Worm (Caenorhabditis elegans) whole organism, L2 larva: ENCODE data around the gene K06H6.1.
A peak's percentile ranks its signal among the peaks of the same experiment; 100 is the strongest.

Experiments
- C34F6.9 ChIP-seq: fragments of 150-350 bp; optimal IDR thresholded peaks from 2 replicates; lab custom pipeline; 2014; ENCODE audit warnings: missing biosample characterization, missing genetic modification characterization
- F13H6.1 ChIP-seq: sonication (generic microtip); optimal IDR thresholded peaks from 2 replicates; lab custom pipeline; 2016; ENCODE audit warnings: missing genetic modification characterization, missing compliant biosample characterization
- R02D3.7 ChIP-seq: fragments of 150-350 bp; optimal IDR thresholded peaks from 2 replicates; lab custom pipeline; 2014; ENCODE audit warnings: missing biosample characterization, missing genetic modification characterization
- Y55F3AM.14 ChIP-seq: fragments of 200-800 bp; sonication (Bioruptor generic); optimal IDR thresholded peaks from 2 replicates; lab custom pipeline; 2018; ENCODE audit warnings: mild to moderate bottlenecking, missing genetic modification characterization, missing compliant biosample characterization
- ZK546.5 ChIP-seq: sonication (generic microtip); optimal IDR thresholded peaks from 2 replicates; lab custom pipeline; 2017; ENCODE audit warnings: missing biosample characterization, missing genetic modification characterization
- aly-2 ChIP-seq: fragments of 150-350 bp; optimal IDR thresholded peaks from 2 replicates; lab custom pipeline; 2014; ENCODE audit warnings: missing biosample characterization, missing genetic modification characterization
- ama-1 ChIP-seq: fragments of 150-350 bp; optimal IDR thresholded peaks from 2 replicates; lab custom pipeline; 2018; ENCODE audit warnings: inconsistent platforms
- blmp-1 ChIP-seq: sonication (generic microtip); optimal IDR thresholded peaks from 2 replicates; lab custom pipeline; 2017; ENCODE audit warnings: missing genetic modification characterization, mild to moderate bottlenecking, missing compliant biosample characterization, antibody characterized with exemption, moderate library complexity; ENCODE audit not compliant: insufficient read depth
- ceh-16 ChIP-seq: fragments of 150-350 bp; optimal IDR thresholded peaks from 2 replicates; lab custom pipeline; 2014; ENCODE audit warnings: missing biosample characterization, missing genetic modification characterization
- ceh-82 ChIP-seq: fragments of 150-350 bp; optimal IDR thresholded peaks from 2 replicates; lab custom pipeline; 2014; ENCODE audit warnings: missing biosample characterization, missing genetic modification characterization
- crh-2 ChIP-seq: sonication (generic microtip); optimal IDR thresholded peaks from 2 replicates; lab custom pipeline; 2017; ENCODE audit warnings: missing biosample characterization, missing genetic modification characterization
- dmd-4 ChIP-seq: sonication (generic microtip); optimal IDR thresholded peaks from 2 replicates; lab custom pipeline; 2017; ENCODE audit warnings: missing biosample characterization, missing genetic modification characterization
- egl-27 ChIP-seq: sonication (generic microtip); optimal IDR thresholded peaks from 3 replicates; lab custom pipeline; 2017; ENCODE audit warnings: missing biosample characterization, missing genetic modification reagents, missing genetic modification characterization
- elt-3 ChIP-seq: sonication (generic microtip); optimal IDR thresholded peaks from 2 replicates; lab custom pipeline; 2017; ENCODE audit warnings: missing biosample characterization, missing genetic modification characterization
- fos-1 ChIP-seq: fragments of 150-350 bp; optimal IDR thresholded peaks from 2 replicates; lab custom pipeline; 2014; ENCODE audit warnings: missing biosample characterization, missing genetic modification characterization
- gmeb-1 ChIP-seq: fragments of 150-350 bp; optimal IDR thresholded peaks from 2 replicates; lab custom pipeline; 2014; ENCODE audit warnings: missing biosample characterization, missing genetic modification characterization
- lin-11 ChIP-seq: fragments of 150-350 bp; sonication (generic microtip); optimal IDR thresholded peaks from 2 replicates; lab custom pipeline; 2014; ENCODE audit warnings: missing biosample characterization, missing genetic modification characterization, inconsistent platforms, mixed read lengths
- lin-13 ChIP-seq: fragments of 150-350 bp; optimal IDR thresholded peaks from 2 replicates; lab custom pipeline; 2014; ENCODE audit warnings: missing biosample characterization, missing genetic modification reagents, missing genetic modification characterization
- lin-39 ChIP-seq: fragments of 150-350 bp; optimal IDR thresholded peaks from 2 replicates; lab custom pipeline; 2014; ENCODE audit warnings: missing biosample characterization, missing genetic modification reagents, missing genetic modification characterization
- lsy-2 ChIP-seq, 2 experiments: fragments of 150-350 bp in 1 of 2; sonication (generic microtip) in 1 of 2; optimal IDR thresholded peaks; 2 replicates each; lab custom pipeline; 2014 to 2017; ENCODE audit warnings: missing biosample characterization in 2 of 2, missing genetic modification characterization in 2 of 2
- mab-5 ChIP-seq: fragments of 150-350 bp; optimal IDR thresholded peaks from 2 replicates; lab custom pipeline; 2014; ENCODE audit warnings: missing biosample characterization, missing genetic modification characterization
- mdl-1 ChIP-seq, 2 experiments: fragments of 150-350 bp in 1 of 2; sonication (generic microtip) in 1 of 2; optimal IDR thresholded peaks; 2 replicates each; lab custom pipeline; 2017; ENCODE audit warnings: missing biosample characterization in 2 of 2, missing genetic modification characterization in 2 of 2
- nhr-11 ChIP-seq: fragments of 150-350 bp; optimal IDR thresholded peaks from 2 replicates; lab custom pipeline; 2014; ENCODE audit warnings: missing biosample characterization, missing genetic modification characterization
- nhr-12 ChIP-seq: fragments of 150-350 bp; optimal IDR thresholded peaks from 2 replicates; lab custom pipeline; 2014; ENCODE audit warnings: missing biosample characterization, missing genetic modification characterization
- nhr-129 ChIP-seq: fragments of 150-350 bp; optimal IDR thresholded peaks from 2 replicates; lab custom pipeline; 2014; ENCODE audit warnings: missing biosample characterization, missing genetic modification characterization
- nhr-25 ChIP-seq: fragments of 150-350 bp; sonication (generic microtip); optimal IDR thresholded peaks from 3 replicates; lab custom pipeline; 2014; ENCODE audit warnings: missing biosample characterization, missing genetic modification characterization
- nhr-6 ChIP-seq: fragments of 150-350 bp; optimal IDR thresholded peaks from 2 replicates; lab custom pipeline; 2014; ENCODE audit warnings: missing biosample characterization, missing genetic modification characterization
- nhr-77 ChIP-seq: fragments of 150-350 bp; optimal IDR thresholded peaks from 2 replicates; lab custom pipeline; 2014; ENCODE audit warnings: missing biosample characterization, missing genetic modification characterization
- peb-1 ChIP-seq: fragments of 150-350 bp; optimal IDR thresholded peaks from 2 replicates; lab custom pipeline; 2014; ENCODE audit warnings: missing biosample characterization, missing genetic modification characterization
- sma-9 ChIP-seq, 2 experiments: fragments of 150-350 bp in 1 of 2; sonication (generic microtip) in 1 of 2; optimal IDR thresholded peaks; 2 replicates each; lab custom pipeline; 2014 to 2016; ENCODE audit warnings: missing genetic modification characterization in 2 of 2, mild to moderate bottlenecking in 1 of 2, missing biosample characterization in 1 of 2, missing compliant biosample characterization in 1 of 2, missing genetic modification reagents in 1 of 2, moderate library complexity in 1 of 2
- snpc-4 ChIP-seq: fragments of 150-350 bp; optimal IDR thresholded peaks from 2 replicates; lab custom pipeline; 2014; ENCODE audit warnings: missing biosample characterization, missing genetic modification characterization
- unc-55 ChIP-seq: fragments of 150-350 bp; sonication (generic microtip); optimal IDR thresholded peaks from 3 replicates; lab custom pipeline; 2014; ENCODE audit warnings: missing biosample characterization, missing genetic modification reagents, missing genetic modification characterization
- unc-62 ChIP-seq: fragments of 150-350 bp; optimal IDR thresholded peaks from 2 replicates; lab custom pipeline; 2014; ENCODE audit warnings: missing biosample characterization, missing genetic modification reagents, missing genetic modification characterization
- zag-1 ChIP-seq: fragments of 150-350 bp; optimal IDR thresholded peaks from 2 replicates; lab custom pipeline; 2014; ENCODE audit warnings: missing biosample characterization, missing genetic modification characterization
- ztf-1 ChIP-seq: fragments of 200-800 bp; sonication (Bioruptor generic); conservative IDR thresholded peaks from 2 replicates; pipeline ENCODE4 v1.3.6; 2022; ENCODE audit warnings: missing genetic modification characterization, missing compliant biosample characterization
- ztf-11 ChIP-seq: sonication (generic microtip); optimal IDR thresholded peaks from 2 replicates; lab custom pipeline; 2017; ENCODE audit warnings: missing biosample characterization, missing genetic modification characterization
- ztf-4 ChIP-seq: fragments of 150-350 bp; optimal IDR thresholded peaks from 2 replicates; lab custom pipeline; 2014; ENCODE audit warnings: missing biosample characterization, missing genetic modification characterization

K06H6.1 gene

ce11 chrV:631832-632231 lies 43.9 kb downstream of the K06H6.1 start:
- TF ChIP-seq aly-2 (tag; lab: Kevin White, UChicago), result no peak
- TF ChIP-seq sma-9 (GFP tag; optimal IDR thresholded peaks at IDR 0.05; lab: Kevin White, UChicago), result peak; percentile 24
- no peak for TF ChIP-seq sma-9 (tag; optimal IDR thresholded peaks at IDR 0.05; lab: Kevin White, UChicago)
- peak; percentile 13 for TF ChIP-seq C34F6.9
- TF ChIP-seq unc-55, result peak; percentile 48
- peak; percentile 15 for TF ChIP-seq nhr-129
- no peak for TF ChIP-seq ceh-16 (tag; lab: Kevin White, UChicago)

ce11 chrV:634855-635254 lies 46.9 kb downstream of the K06H6.1 start, which contains the start of gene F48G7.10:
Gene F48G7.10, minus strand, starts transcription at chrV:634955.
- TF ChIP-seq ztf-1 (no peak), gmeb-1 (tag; lab: Kevin White, UChicago) (no peak), peb-1 (tag; lab: Kevin White, UChicago) (no peak), ztf-4 (no peak), nhr-12 (tag; lab: Kevin White, UChicago) (no peak)

- TF ChIP-seq lin-11 (tag; lab: Kevin White, UChicago) (no peak), ZK546.5 (tag; lab: Kevin White, UChicago) (no peak), fos-1 (tag; lab: Kevin White, UChicago) (peak; percentile 44), nhr-6 (tag; lab: Kevin White, UChicago) (no peak), mdl-1 (tag; optimal IDR thresholded peaks at IDR 0.05; lab: Kevin White, UChicago) (no peak), nhr-77 (tag; lab: Kevin White, UChicago) (no peak), nhr-129 (peak; percentile 21), ztf-1 (no peak), F13H6.1 (tag; lab: Kevin White, UChicago) (no peak), ztf-11 (tag; lab: Kevin White, UChicago) (no peak), ztf-4 (no peak), gmeb-1 (tag; lab: Kevin White, UChicago) (peak; percentile 31), nhr-25 (tag; lab: Kevin White, UChicago) (peak; percentile 25), ama-1 (no peak), crh-2 (tag; lab: Kevin White, UChicago) (peak; percentile 47), C34F6.9 (peak; percentile 4), sma-9 (GFP tag; optimal IDR thresholded peaks at IDR 0.05; lab: Kevin White, UChicago) (peak; percentile 9), sma-9 (tag; optimal IDR thresholded peaks at IDR 0.05; lab: Kevin White, UChicago) (no peak), R02D3.7 (tag; lab: Kevin White, UChicago) (no peak), elt-3 (tag; lab: Kevin White, UChicago) (no peak), unc-62 (no peak), peb-1 (tag; lab: Kevin White, UChicago) (no peak), snpc-4 (tag; lab: Kevin White, UChicago) (peak; percentile 74), lsy-2 (tag; optimal IDR thresholded peaks at IDR 0.05; lab: Kevin White, UChicago) (no peak), lin-13 (no peak), Y55F3AM.14 (GFP tag; lab: Kevin White, UChicago) (no peak)
Observed at ce11 chrV:635630-636029, 47.7 kb downstream of the K06H6.1 start.

- TF ChIP-seq C34F6.9 (no peak), egl-27 (no peak), blmp-1 (tag; lab: Kevin White, UChicago) (no peak), gmeb-1 (tag; lab: Kevin White, UChicago) (no peak), dmd-4 (tag; lab: Kevin White, UChicago) (no peak), aly-2 (tag; lab: Kevin White, UChicago) (no peak), lin-39 (no peak), ztf-1 (no peak), ceh-82 (tag; lab: Kevin White, UChicago) (no peak), Y55F3AM.14 (GFP tag; lab: Kevin White, UChicago) (no peak), zag-1 (tag; lab: Kevin White, UChicago) (no peak)
Observed at ce11 chrV:636281-636680, 48.4 kb downstream of the K06H6.1 start, which contains the start of gene pals-31. Gene pals-31, plus strand, starts transcription at chrV:636581.

ce11 chrV:638328-638727 lies 50.4 kb downstream of the K06H6.1 start, which contains the start of gene srj-37:
Gene srj-37, plus strand, starts transcription at chrV:638628.
- TF ChIP-seq blmp-1 (tag; lab: Kevin White, UChicago) (no peak), nhr-11 (no peak), sma-9 (GFP tag; optimal IDR thresholded peaks at IDR 0.05; lab: Kevin White, UChicago) (no peak), sma-9 (tag; optimal IDR thresholded peaks at IDR 0.05; lab: Kevin White, UChicago) (no peak), unc-55 (no peak), fos-1 (tag; lab: Kevin White, UChicago) (no peak), F13H6.1 (tag; lab: Kevin White, UChicago) (no peak), C34F6.9 (no peak), ztf-11 (tag; lab: Kevin White, UChicago) (no peak), zag-1 (tag; lab: Kevin White, UChicago) (no peak), lin-39 (no peak), lin-13 (no peak), gmeb-1 (tag; lab: Kevin White, UChicago) (no peak), mdl-1 (tag; optimal IDR thresholded peaks at IDR 0.05; lab: Kevin White, UChicago) (no peak), nhr-77 (tag; lab: Kevin White, UChicago) (no peak), crh-2 (tag; lab: Kevin White, UChicago) (no peak), mab-5 (no peak)
